Fruit fly (Drosophila melanogaster) whole organism, embryonic: ENCODE results near the gene CG14221.

Experiments used
- ATbp ChIP-seq: fragments of 200-800 bp; sonication (Bioruptor generic); optimal IDR thresholded peaks from 2 replicates; lab custom pipeline; 2017; ENCODE audit warnings: missing biosample characterization, mild to moderate bottlenecking, missing genetic modification characterization, missing genetic modification reagents
- Bteb2 ChIP-seq: fragments of 200-800 bp; sonication (Bioruptor generic); optimal IDR thresholded peaks from 2 replicates; lab custom pipeline; 2016; ENCODE audit warnings: missing biosample characterization, missing genetic modification characterization
- CG10979 ChIP-seq: fragments of 200-800 bp; sonication (Bioruptor generic); optimal IDR thresholded peaks from 2 replicates; lab custom pipeline; 2018; ENCODE audit warnings: missing biosample characterization, mild to moderate bottlenecking, missing genetic modification characterization, moderate library complexity
- CG13287 ChIP-seq: fragments of 200-800 bp; sonication (Bioruptor generic); IDR thresholded peaks from 2 replicates; pipeline ENCODE4 v1.3.6; 2022; ENCODE audit warnings: missing biosample characterization, missing genetic modification characterization; ENCODE audit not compliant: partially characterized antibody
- CG1529 ChIP-seq: fragments of 200-800 bp; sonication (Bioruptor generic); optimal IDR thresholded peaks from 3 replicates; lab custom pipeline; 2018; ENCODE audit warnings: missing biosample characterization, missing genetic modification characterization
- CG15479 ChIP-seq: fragments of 200-800 bp; sonication (Bioruptor generic); optimal IDR thresholded peaks from 3 replicates; lab custom pipeline; 2019; ENCODE audit warnings: missing biosample characterization, mild to moderate bottlenecking, missing genetic modification characterization, moderate library complexity
- CG1603 ChIP-seq: fragments of 200-800 bp; sonication (Bioruptor generic); optimal IDR thresholded peaks from 2 replicates; lab custom pipeline; 2019; ENCODE audit warnings: missing biosample characterization, mild to moderate bottlenecking, missing genetic modification characterization, moderate library complexity
- CG1647 ChIP-seq: fragments of 200-800 bp; sonication (Bioruptor generic); optimal IDR thresholded peaks from 3 replicates; lab custom pipeline; 2016; ENCODE audit warnings: missing biosample characterization, missing genetic modification characterization
- CG1832 ChIP-seq: fragments of 200-800 bp; sonication (Bioruptor generic); optimal IDR thresholded peaks from 2 replicates; lab custom pipeline; 2017; ENCODE audit warnings: missing biosample characterization, mild to moderate bottlenecking, missing genetic modification characterization, inconsistent platforms
- CG2712 ChIP-seq: fragments of 200-800 bp; optimal IDR thresholded peaks from 3 replicates; lab custom pipeline; 2019; ENCODE audit warnings: missing biosample characterization, mild to moderate bottlenecking, missing genetic modification characterization, moderate library complexity
- CG4328 ChIP-seq: fragments of 200-800 bp; sonication (Bioruptor generic); optimal IDR thresholded peaks from 3 replicates; lab custom pipeline; 2017; ENCODE audit warnings: missing biosample characterization, missing genetic modification reagents, missing genetic modification characterization
- CG4617 ChIP-seq: fragments of 200-800 bp; sonication (Bioruptor generic); optimal IDR thresholded peaks from 3 replicates; lab custom pipeline; 2016; ENCODE audit warnings: missing biosample characterization, missing genetic modification characterization, borderline replicate concordance
- CG7839 ChIP-seq: fragments of 200-800 bp; sonication (Bioruptor generic); optimal IDR thresholded peaks from 3 replicates; lab custom pipeline; 2018; ENCODE audit warnings: missing biosample characterization, mild to moderate bottlenecking, missing genetic modification characterization, moderate library complexity
- CG8478 ChIP-seq: fragments of >200 bp; optimal IDR thresholded peaks from 2 replicates; lab custom pipeline; 2018
- CG9609 ChIP-seq: fragments of 200-800 bp; sonication (Bioruptor generic); optimal IDR thresholded peaks from 3 replicates; lab custom pipeline; 2016; ENCODE audit warnings: missing biosample characterization, missing genetic modification characterization
- CG9932 ChIP-seq: fragments of 200-800 bp; sonication (Bioruptor generic); IDR thresholded peaks from 2 replicates; pipeline ENCODE4 v1.3.6; 2022; ENCODE audit warnings: missing biosample characterization, missing genetic modification characterization
- CoRest ChIP-seq: fragments of 200-800 bp; sonication (Bioruptor generic); optimal IDR thresholded peaks from 3 replicates; lab custom pipeline; 2018; ENCODE audit warnings: missing biosample characterization, mild to moderate bottlenecking, missing genetic modification characterization, moderate library complexity
- Dbx ChIP-seq: fragments of 200-800 bp; sonication (Bioruptor generic); IDR thresholded peaks from 3 replicates; pipeline ENCODE4 v1.3.6; 2022; ENCODE audit warnings: missing biosample characterization, missing genetic modification characterization
- E2f2 ChIP-seq: fragments of 200-800 bp; sonication (Bioruptor generic); IDR thresholded peaks from 2 replicates; pipeline ENCODE4 v1.3.6; 2022; ENCODE audit warnings: missing biosample characterization, missing genetic modification characterization
- Elba2 ChIP-seq: fragments of 200-800 bp; sonication (Bioruptor generic); optimal IDR thresholded peaks from 3 replicates; lab custom pipeline; 2016; ENCODE audit warnings: missing biosample characterization, missing genetic modification characterization
- Hey ChIP-seq: fragments of 200-800 bp; sonication (Bioruptor generic); optimal IDR thresholded peaks from 3 replicates; lab custom pipeline; 2018; ENCODE audit warnings: missing biosample characterization, mild to moderate bottlenecking, missing genetic modification characterization
- HmgZ ChIP-seq: fragments of 200-800 bp; sonication (Bioruptor generic); optimal IDR thresholded peaks from 2 replicates; lab custom pipeline; 2018; ENCODE audit warnings: missing biosample characterization, mild to moderate bottlenecking, missing genetic modification characterization
- Hr39 ChIP-seq: fragments of >200 bp; optimal IDR thresholded peaks from 2 replicates; lab custom pipeline; 2017
- NK7.1 ChIP-seq: fragments of 200-800 bp; sonication (Bioruptor generic); optimal IDR thresholded peaks from 3 replicates; lab custom pipeline; 2016; ENCODE audit warnings: missing biosample characterization, missing genetic modification characterization
- Optix ChIP-seq: fragments of 200-800 bp; sonication (Bioruptor generic); IDR thresholded peaks from 3 replicates; pipeline ENCODE4 v1.3.6; 2022; ENCODE audit warnings: missing biosample characterization, missing genetic modification characterization
- Scr ChIP-seq: fragments of 200-800 bp; sonication (Bioruptor generic); IDR thresholded peaks from 2 replicates; pipeline ENCODE4 v1.3.6; 2022; ENCODE audit warnings: missing biosample characterization, missing genetic modification characterization; ENCODE audit not compliant: partially characterized antibody
- Trl ChIP-seq, 3 experiments: fragments of >200 bp in 2 of 3; fragments of 200-800 bp in 1 of 3; sonication (Bioruptor generic) in 1 of 3; optimal IDR thresholded peaks; 2 replicates in 1 of 3; 3 replicates in 2 of 3; lab custom pipeline; 2016 to 2017; ENCODE audit warnings: missing biosample characterization in 1 of 3, missing genetic modification characterization in 1 of 3
- YL-1 ChIP-seq: fragments of 200-800 bp; sonication (Bioruptor generic); optimal IDR thresholded peaks from 3 replicates; lab custom pipeline; 2017; ENCODE audit warnings: missing biosample characterization, mild to moderate bottlenecking, missing genetic modification characterization
- amos ChIP-seq: fragments of 200-800 bp; sonication (Bioruptor generic); IDR thresholded peaks from 2 replicates; pipeline ENCODE4 v1.3.6; 2022; ENCODE audit warnings: missing biosample characterization, missing genetic modification characterization; ENCODE audit not compliant: partially characterized antibody
- bbx ChIP-seq: fragments of 200-800 bp; sonication (Bioruptor generic); IDR thresholded peaks from 2 replicates; pipeline ENCODE4 v1.3.6; 2022; ENCODE audit warnings: missing biosample characterization, missing genetic modification characterization; ENCODE audit not compliant: partially characterized antibody
- cas ChIP-seq: fragments of 200-800 bp; sonication (Bioruptor generic); IDR thresholded peaks from 2 replicates; pipeline ENCODE4 v1.3.6; 2022; ENCODE audit warnings: missing biosample characterization, missing genetic modification characterization
- cato ChIP-seq: fragments of 200-800 bp; sonication (Bioruptor generic); optimal IDR thresholded peaks from 2 replicates; lab custom pipeline; 2016; ENCODE audit warnings: missing biosample characterization, missing genetic modification characterization, borderline replicate concordance
- caup ChIP-seq: fragments of 200-800 bp; sonication (Bioruptor generic); optimal IDR thresholded peaks from 3 replicates; lab custom pipeline; 2017; ENCODE audit warnings: missing biosample characterization, mild to moderate bottlenecking, missing genetic modification characterization, moderate library complexity; ENCODE audit not compliant: severe bottlenecking
- cg ChIP-seq: fragments of 200-800 bp; sonication (Bioruptor generic); optimal IDR thresholded peaks from 3 replicates; lab custom pipeline; 2019; ENCODE audit warnings: missing biosample characterization, mild to moderate bottlenecking, missing genetic modification characterization, moderate library complexity
- chif ChIP-seq, 2 experiments: fragments of 200-800 bp; sonication (Bioruptor generic); optimal IDR thresholded peaks; 3 replicates each; lab custom pipeline; 2016; ENCODE audit warnings: missing biosample characterization in 2 of 2, missing genetic modification characterization in 2 of 2
- crol ChIP-seq: fragments of 200-800 bp; sonication (Bioruptor generic); IDR thresholded peaks from 2 replicates; pipeline ENCODE4 v1.3.6; 2022; ENCODE audit warnings: missing biosample characterization, missing genetic modification characterization
- exex ChIP-seq: fragments of 200-800 bp; sonication (Bioruptor generic); optimal IDR thresholded peaks from 4 replicates; lab custom pipeline; 2018; ENCODE audit warnings: missing biosample characterization, mild to moderate bottlenecking, missing genetic modification characterization, moderate library complexity
- fd3F ChIP-seq: fragments of 200-800 bp; sonication (Bioruptor generic); optimal IDR thresholded peaks from 2 replicates; lab custom pipeline; 2018; ENCODE audit warnings: missing biosample characterization, mild to moderate bottlenecking, missing genetic modification characterization, moderate library complexity
- gem ChIP-seq: fragments of 200-800 bp; sonication (Bioruptor generic); optimal IDR thresholded peaks from 2 replicates; lab custom pipeline; 2019; ENCODE audit warnings: missing biosample characterization, mild to moderate bottlenecking, missing genetic modification characterization, moderate library complexity
- grn ChIP-seq: fragments of 200-800 bp; sonication (Bioruptor generic); optimal IDR thresholded peaks from 3 replicates; lab custom pipeline; 2017; ENCODE audit warnings: missing biosample characterization, missing genetic modification characterization
- ham ChIP-seq: fragments of 200-800 bp; sonication (Bioruptor generic); IDR thresholded peaks from 2 replicates; pipeline ENCODE4 v1.3.6; 2022; ENCODE audit warnings: missing biosample characterization, missing genetic modification characterization
- mam ChIP-seq: fragments of 200-800 bp; sonication (Bioruptor generic); optimal IDR thresholded peaks from 3 replicates; lab custom pipeline; 2016; ENCODE audit warnings: missing biosample characterization, missing genetic modification characterization
- peb ChIP-seq: fragments of 200-800 bp; sonication (Bioruptor generic); IDR thresholded peaks from 2 replicates; pipeline ENCODE4 v1.3.6; 2022; ENCODE audit warnings: missing biosample characterization, missing genetic modification characterization
- pho ChIP-seq: fragments of 200-800 bp; sonication (Bioruptor generic); optimal IDR thresholded peaks from 2 replicates; lab custom pipeline; 2016; ENCODE audit warnings: missing biosample characterization, missing genetic modification characterization
- sr ChIP-seq: fragments of 200-800 bp; sonication (Bioruptor generic); IDR thresholded peaks from 3 replicates; pipeline ENCODE4 v1.3.6; 2022; ENCODE audit warnings: missing biosample characterization, missing genetic modification characterization
- tna ChIP-seq: fragments of 200-800 bp; sonication (Bioruptor generic); IDR thresholded peaks from 2 replicates; pipeline ENCODE4 v1.3.6; 2022; ENCODE audit warnings: missing biosample characterization, missing genetic modification characterization; ENCODE audit not compliant: partially characterized antibody
- tx ChIP-seq: fragments of 200-800 bp; sonication (Bioruptor generic); optimal IDR thresholded peaks from 2 replicates; lab custom pipeline; 2016; ENCODE audit warnings: missing biosample characterization, missing genetic modification characterization
- wdn ChIP-seq: fragments of 200-800 bp; sonication (Bioruptor generic); IDR thresholded peaks from 2 replicates; pipeline ENCODE4 v1.3.6; 2022; ENCODE audit warnings: missing biosample characterization, missing genetic modification characterization
- zf30C ChIP-seq: fragments of 200-800 bp; sonication (Bioruptor generic); optimal IDR thresholded peaks from 3 replicates; lab custom pipeline; 2018; ENCODE audit warnings: missing biosample characterization, mild to moderate bottlenecking, missing genetic modification characterization

Gene CG14221

dm6 chrX:19662583-19663195, 41.6 kb upstream of the CG14221 start (continued):
- no peak for TF ChIP-seq fd3F (GFP tag; lab: Kevin White, UChicago)
- no peak for TF ChIP-seq YL-1 (GFP tag; lab: Kevin White, UChicago)
- TF ChIP-seq Bteb2 (GFP tag; lab: Kevin White, UChicago), result no peak
- TF ChIP-seq crol (GFP tag; lab: Robert Waterston, UW), result peak; percentile 81
- TF ChIP-seq CG8478 (lab: Kevin White, UChicago), result peak; percentile 26
- no peak for TF ChIP-seq Hey
- no peak for TF ChIP-seq ATbp (GFP tag; lab: Kevin White, UChicago)
- no peak for TF ChIP-seq sr (GFP tag; lab: Robert Waterston, UW)
- no peak for TF ChIP-seq CG15479 (GFP tag; lab: Kevin White, UChicago)
- no peak for TF ChIP-seq CG9932 (GFP tag; lab: Robert Waterston, UW)
- no peak for TF ChIP-seq CG1647 (GFP tag; lab: Kevin White, UChicago)
- no peak for TF ChIP-seq gem (tag; lab: Kevin White, UChicago)
- peak; percentile 67 for TF ChIP-seq cg (GFP tag; lab: Kevin White, UChicago)
- no peak for TF ChIP-seq zf30C
- no peak for TF ChIP-seq mam
- no peak for TF ChIP-seq CG7839 (tag; lab: Kevin White, UChicago)
- TF ChIP-seq caup (GFP tag; lab: Kevin White, UChicago), result no peak
- TF ChIP-seq cato, result no peak
- no peak for TF ChIP-seq peb (GFP tag; lab: Robert Waterston, UW)
- TF ChIP-seq grn (GFP tag; lab: Kevin White, UChicago), result no peak
- no peak for TF ChIP-seq CG1603 (tag; lab: Kevin White, UChicago)
- TF ChIP-seq Optix (GFP tag; lab: Robert Waterston, UW), result no peak
- TF ChIP-seq exex (tag; lab: Kevin White, UChicago), result no peak
- TF ChIP-seq tx (GFP tag; lab: Kevin White, UChicago), result no peak
- no peak for TF ChIP-seq Elba2
- TF ChIP-seq E2f2 (GFP tag; lab: Robert Waterston, UW), result peak; percentile 27; the same call in 1 of the 2 replicates
- no peak for TF ChIP-seq CG10979 (tag; lab: Kevin White, UChicago)
- peak; percentile 37 for TF ChIP-seq bbx
- no peak for TF ChIP-seq NK7.1 (GFP tag; lab: Kevin White, UChicago)
- TF ChIP-seq wdn, result no peak
- peak; percentile 3 for TF ChIP-seq HmgZ (tag; lab: Kevin White, UChicago)
- TF ChIP-seq CG13287, result peak; percentile 35; the same call in 1 of the 2 replicates
- TF ChIP-seq cas (GFP tag; lab: Robert Waterston, UW), result 0 out of 2 replicates have a peak, but pooled peaks have one; percentile 32
- no peak for TF ChIP-seq ham
- TF ChIP-seq amos (GFP tag; lab: Robert Waterston, UW), result no peak
- no peak for TF ChIP-seq CG9609 (GFP tag; lab: Kevin White, UChicago)
- no peak for TF ChIP-seq CG4617 (GFP tag; lab: Kevin White, UChicago)
- TF ChIP-seq CG4328, result no peak
- no peak for TF ChIP-seq CG1529 (GFP tag; lab: Kevin White, UChicago)
- no peak for TF ChIP-seq chif (GFP tag; optimal IDR thresholded peaks at IDR 0.05; lab: Kevin White, UChicago)
- no peak for TF ChIP-seq tna
- TF ChIP-seq Dbx, result 0 out of 3 replicates have a peak, but pooled peaks have one; percentile 29
- TF ChIP-seq CG2712, result no peak
- no peak for TF ChIP-seq CoRest
- TF ChIP-seq Hr39 (lab: Kevin White, UChicago), result no peak
- peak; percentile 69 for TF ChIP-seq CG1832 (GFP tag; lab: Kevin White, UChicago)
- TF ChIP-seq pho (GFP tag; lab: Kevin White, UChicago), result peak; percentile 11
- TF ChIP-seq Scr, result no peak
- TF ChIP-seq Trl (optimal IDR thresholded peaks at IDR 0.05; lab: Kevin White, UChicago), result peak; percentile 74 to 83
- no peak for TF ChIP-seq Trl (GFP tag; optimal IDR thresholded peaks at IDR 0.05; lab: Kevin White, UChicago)
